Fruit fly (Drosophila melanogaster) whole organism, embryonic: ENCODE results near the gene CG13117.
A peak's percentile ranks its signal among the peaks of the same experiment; 100 is the strongest.

ENCODE experiments used
- Awh ChIP-seq: fragments of 200-800 bp; sonication (Bioruptor generic); IDR thresholded peaks from 2 replicates; pipeline ENCODE4, ENCODE4 v1.3.6; 2022; ENCODE audit warnings: missing biosample characterization, missing genetic modification characterization
- C15 ChIP-seq: fragments of 200-800 bp; sonication (Bioruptor generic); IDR thresholded peaks from 3 replicates; pipeline ENCODE4 v1.3.6; 2022; ENCODE audit warnings: missing biosample characterization, missing genetic modification characterization
- CG11723 ChIP-seq: fragments of 200-800 bp; sonication (Bioruptor generic); optimal IDR thresholded peaks from 2 replicates; lab custom pipeline; 2017; ENCODE audit warnings: missing biosample characterization, mild to moderate bottlenecking, missing genetic modification characterization
- CG12236 ChIP-seq: fragments of 200-800 bp; sonication (Bioruptor generic); optimal IDR thresholded peaks from 2 replicates; lab custom pipeline; 2016; ENCODE audit warnings: missing biosample characterization, missing genetic modification characterization
- CG14710 ChIP-seq: fragments of 200-800 bp; sonication (Bioruptor generic); optimal IDR thresholded peaks from 3 replicates; lab custom pipeline; 2019; ENCODE audit warnings: missing biosample characterization, mild to moderate bottlenecking, missing genetic modification characterization, moderate library complexity
- CG14860 ChIP-seq: fragments of 200-800 bp; sonication (Bioruptor generic); IDR thresholded peaks from 3 replicates; pipeline ENCODE4 v1.3.6; 2022; ENCODE audit warnings: missing biosample characterization, missing genetic modification characterization; ENCODE audit not compliant: partially characterized antibody
- CG15479 ChIP-seq: fragments of 200-800 bp; sonication (Bioruptor generic); optimal IDR thresholded peaks from 3 replicates; lab custom pipeline; 2019; ENCODE audit warnings: missing biosample characterization, mild to moderate bottlenecking, missing genetic modification characterization, moderate library complexity
- CG17359 ChIP-seq: fragments of 200-800 bp; sonication (Bioruptor generic); optimal IDR thresholded peaks from 3 replicates; lab custom pipeline; 2018; ENCODE audit warnings: missing biosample characterization, mild to moderate bottlenecking, missing genetic modification characterization, moderate library complexity
- CG17829 ChIP-seq: fragments of 200-800 bp; optimal IDR thresholded peaks from 2 replicates; lab custom pipeline; 2019; ENCODE audit warnings: missing biosample characterization, mild to moderate bottlenecking, missing genetic modification characterization, moderate library complexity
- CG18262 ChIP-seq: fragments of 200-800 bp; optimal IDR thresholded peaks from 3 replicates; lab custom pipeline; 2019; ENCODE audit warnings: missing biosample characterization, mild to moderate bottlenecking, missing genetic modification characterization, moderate library complexity
- CG32532 ChIP-seq: fragments of 200-800 bp; sonication (Bioruptor generic); IDR thresholded peaks from 2 replicates; pipeline ENCODE4 v1.3.6; 2022; ENCODE audit warnings: missing biosample characterization, missing genetic modification characterization
- CG34224 ChIP-seq: fragments of 200-800 bp; sonication (Bioruptor generic); IDR thresholded peaks from 3 replicates; pipeline ENCODE4 v1.3.6; 2022; ENCODE audit warnings: missing biosample characterization, missing genetic modification characterization; ENCODE audit not compliant: partially characterized antibody
- CG5180 ChIP-seq: fragments of 200-800 bp; sonication (Bioruptor generic); optimal IDR thresholded peaks from 3 replicates; lab custom pipeline; 2017; ENCODE audit warnings: missing biosample characterization, missing genetic modification characterization, mild to moderate bottlenecking, moderate library complexity, missing genetic modification reagents
- CG5245 ChIP-seq: fragments of 200-800 bp; sonication (Bioruptor generic); optimal IDR thresholded peaks from 3 replicates; lab custom pipeline; 2016; ENCODE audit warnings: missing biosample characterization, missing genetic modification characterization
- CG6254 ChIP-seq: fragments of 200-800 bp; sonication (Bioruptor generic); optimal IDR thresholded peaks from 3 replicates; lab custom pipeline; 2017; ENCODE audit warnings: mild to moderate bottlenecking, missing biosample characterization, missing genetic modification reagents, missing genetic modification characterization
- CG6654 ChIP-seq: fragments of 200-800 bp; sonication (Bioruptor generic); optimal IDR thresholded peaks from 2 replicates; lab custom pipeline; 2017; ENCODE audit warnings: missing biosample characterization, mild to moderate bottlenecking, missing genetic modification characterization
- CG6791 ChIP-seq: fragments of 200-800 bp; sonication (Bioruptor generic); IDR thresholded peaks from 3 replicates; pipeline ENCODE4 v1.3.6; 2022; ENCODE audit warnings: missing biosample characterization, missing genetic modification characterization; ENCODE audit not compliant: partially characterized antibody
- CG7556 ChIP-seq: fragments of 200-800 bp; sonication (Bioruptor generic); optimal IDR thresholded peaks from 2 replicates; lab custom pipeline; 2017; ENCODE audit warnings: missing biosample characterization, mild to moderate bottlenecking, missing genetic modification characterization
- CG8924 ChIP-seq: fragments of 200-800 bp; optimal IDR thresholded peaks from 3 replicates; lab custom pipeline; 2019; ENCODE audit warnings: missing biosample characterization, mild to moderate bottlenecking, missing genetic modification characterization, moderate library complexity
- CG9437 ChIP-seq: fragments of 200-800 bp; sonication (Bioruptor generic); optimal IDR thresholded peaks from 2 replicates; lab custom pipeline; 2018; ENCODE audit warnings: missing biosample characterization, mild to moderate bottlenecking, missing genetic modification characterization
- CG9817 ChIP-seq: fragments of 200-800 bp; sonication (Bioruptor generic); optimal IDR thresholded peaks from 2 replicates; lab custom pipeline; 2018; ENCODE audit warnings: missing biosample characterization, mild to moderate bottlenecking, missing genetic modification characterization, moderate library complexity
- CrebB ChIP-seq: fragments of 200-800 bp; sonication (Bioruptor generic); optimal IDR thresholded peaks from 3 replicates; lab custom pipeline; 2018; ENCODE audit warnings: missing biosample characterization, mild to moderate bottlenecking, missing genetic modification characterization
- Dbx ChIP-seq: fragments of 200-800 bp; sonication (Bioruptor generic); IDR thresholded peaks from 3 replicates; pipeline ENCODE4 v1.3.6; 2022; ENCODE audit warnings: missing biosample characterization, missing genetic modification characterization
- Ets97D ChIP-seq: fragments of 200-800 bp; sonication (Bioruptor generic); optimal IDR thresholded peaks from 3 replicates; lab custom pipeline; 2016; ENCODE audit warnings: missing biosample characterization, missing genetic modification characterization
- Fer3 ChIP-seq: fragments of 200-800 bp; sonication (Bioruptor generic); optimal IDR thresholded peaks from 2 replicates; lab custom pipeline; 2018; ENCODE audit warnings: missing biosample characterization, mild to moderate bottlenecking, missing genetic modification characterization, moderate library complexity
- Hmx ChIP-seq: fragments of 200-800 bp; sonication (Bioruptor generic); optimal IDR thresholded peaks from 2 replicates; lab custom pipeline; 2016; ENCODE audit warnings: missing biosample characterization, missing genetic modification characterization
- Hr3 ChIP-seq: fragments of 200-800 bp; sonication (Bioruptor generic); optimal IDR thresholded peaks from 3 replicates; lab custom pipeline; 2016; ENCODE audit warnings: missing biosample characterization, missing genetic modification characterization
- Hr39 ChIP-seq: fragments of >200 bp; optimal IDR thresholded peaks from 2 replicates; lab custom pipeline; 2017
- NC2β ChIP-seq: fragments of 200-800 bp; sonication (Bioruptor generic); optimal IDR thresholded peaks from 2 replicates; lab custom pipeline; 2016; ENCODE audit warnings: missing biosample characterization, missing genetic modification characterization
- NFAT ChIP-seq: fragments of 200-800 bp; sonication (Bioruptor generic); IDR thresholded peaks from 2 replicates; pipeline ENCODE4 v1.3.6; 2022; ENCODE audit warnings: missing biosample characterization, missing genetic modification characterization
- Nf-YC ChIP-seq: fragments of 200-800 bp; optimal IDR thresholded peaks from 3 replicates; lab custom pipeline; 2019; ENCODE audit warnings: missing biosample characterization, mild to moderate bottlenecking, missing genetic modification characterization, moderate library complexity
- Sry-β ChIP-seq: fragments of 200-800 bp; sonication (Bioruptor generic); optimal IDR thresholded peaks from 2 replicates; lab custom pipeline; 2018; ENCODE audit warnings: missing biosample characterization, mild to moderate bottlenecking, missing genetic modification characterization, moderate library complexity
- Tbp ChIP-seq: fragments of >200 bp; optimal IDR thresholded peaks from 2 replicates; lab custom pipeline; 2018; ENCODE audit warnings: missing biosample characterization, missing genetic modification characterization
- abd-A ChIP-seq: fragments of 200-800 bp; sonication (Bioruptor generic); optimal IDR thresholded peaks from 3 replicates; lab custom pipeline; 2019; ENCODE audit warnings: missing biosample characterization, mild to moderate bottlenecking, missing genetic modification characterization, moderate library complexity
- ash1 ChIP-seq: fragments of 200-800 bp; sonication (Bioruptor generic); optimal IDR thresholded peaks from 2 replicates; lab custom pipeline; 2018; ENCODE audit warnings: missing biosample characterization, mild to moderate bottlenecking, missing genetic modification characterization
- cad ChIP-seq: fragments of >200 bp; optimal IDR thresholded peaks from 2 replicates; lab custom pipeline; 2017; ENCODE audit warnings: missing biosample characterization, missing genetic modification characterization
- cwo ChIP-seq: fragments of 200-800 bp; sonication (Bioruptor generic); optimal IDR thresholded peaks from 3 replicates; lab custom pipeline; 2017; ENCODE audit warnings: missing biosample characterization, missing genetic modification characterization, mild to moderate bottlenecking, moderate library complexity, missing genetic modification reagents
- da ChIP-seq: fragments of 200-800 bp; sonication (Bioruptor generic); optimal IDR thresholded peaks from 2 replicates; lab custom pipeline; 2016; ENCODE audit warnings: missing biosample characterization, missing genetic modification characterization
- dimm ChIP-seq: fragments of 200-800 bp; sonication (Bioruptor generic); IDR thresholded peaks from 2 replicates; pipeline ENCODE4 v1.3.6; 2022; ENCODE audit warnings: missing biosample characterization, missing genetic modification characterization
- dmrt11E ChIP-seq: fragments of 200-800 bp; sonication (Bioruptor generic); optimal IDR thresholded peaks from 3 replicates; lab custom pipeline; 2018; ENCODE audit warnings: missing biosample characterization, mild to moderate bottlenecking, missing genetic modification characterization, moderate library complexity
- esg ChIP-seq: fragments of 200-800 bp; sonication (Bioruptor generic); conservative IDR thresholded peaks from 2 replicates; pipeline ENCODE4 v1.3.6; 2022; ENCODE audit warnings: missing biosample characterization, missing genetic modification characterization
- ind ChIP-seq: fragments of 200-800 bp; sonication (Bioruptor generic); optimal IDR thresholded peaks from 3 replicates; lab custom pipeline; 2016; ENCODE audit warnings: missing biosample characterization, missing genetic modification characterization
- oc ChIP-seq: fragments of 200-800 bp; sonication (Bioruptor generic); optimal IDR thresholded peaks from 2 replicates; lab custom pipeline; 2018; ENCODE audit warnings: missing biosample characterization, mild to moderate bottlenecking, missing genetic modification characterization, moderate library complexity
- odd ChIP-seq: fragments of 200-800 bp; sonication (Bioruptor generic); optimal IDR thresholded peaks from 2 replicates; lab custom pipeline; 2017; ENCODE audit warnings: missing biosample characterization, mild to moderate bottlenecking, missing genetic modification characterization
- peb ChIP-seq: fragments of 200-800 bp; sonication (Bioruptor generic); IDR thresholded peaks from 2 replicates; pipeline ENCODE4 v1.3.6; 2022; ENCODE audit warnings: missing biosample characterization, missing genetic modification characterization
- phol ChIP-seq: fragments of 200-800 bp; sonication (Bioruptor generic); optimal IDR thresholded peaks from 3 replicates; lab custom pipeline; 2018; ENCODE audit warnings: missing biosample characterization, mild to moderate bottlenecking, missing genetic modification characterization, moderate library complexity
- psq ChIP-seq: fragments of 200-800 bp; sonication (Bioruptor generic); optimal IDR thresholded peaks from 2 replicates; lab custom pipeline; 2017; ENCODE audit warnings: missing biosample characterization, missing genetic modification characterization
- scrt ChIP-seq: fragments of 200-800 bp; sonication (Bioruptor generic); optimal IDR thresholded peaks from 2 replicates; lab custom pipeline; 2018; ENCODE audit warnings: missing biosample characterization, mild to moderate bottlenecking, missing genetic modification characterization, moderate library complexity
- sens-2 ChIP-seq: fragments of 200-800 bp; sonication (Bioruptor generic); IDR thresholded peaks from 2 replicates; pipeline ENCODE4 v1.3.6; 2022; ENCODE audit warnings: missing biosample characterization, missing genetic modification characterization
- wdn ChIP-seq: fragments of 200-800 bp; sonication (Bioruptor generic); IDR thresholded peaks from 2 replicates; pipeline ENCODE4 v1.3.6; 2022; ENCODE audit warnings: missing biosample characterization, missing genetic modification characterization
- wek ChIP-seq: fragments of 200-800 bp; sonication (Bioruptor generic); optimal IDR thresholded peaks from 3 replicates; lab custom pipeline; 2018; ENCODE audit warnings: missing biosample characterization, mild to moderate bottlenecking, missing genetic modification characterization, moderate library complexity
- yki ChIP-seq: fragments of >200 bp; optimal IDR thresholded peaks from 3 replicates; lab custom pipeline; 2018

CG13117 gene

DNA sequence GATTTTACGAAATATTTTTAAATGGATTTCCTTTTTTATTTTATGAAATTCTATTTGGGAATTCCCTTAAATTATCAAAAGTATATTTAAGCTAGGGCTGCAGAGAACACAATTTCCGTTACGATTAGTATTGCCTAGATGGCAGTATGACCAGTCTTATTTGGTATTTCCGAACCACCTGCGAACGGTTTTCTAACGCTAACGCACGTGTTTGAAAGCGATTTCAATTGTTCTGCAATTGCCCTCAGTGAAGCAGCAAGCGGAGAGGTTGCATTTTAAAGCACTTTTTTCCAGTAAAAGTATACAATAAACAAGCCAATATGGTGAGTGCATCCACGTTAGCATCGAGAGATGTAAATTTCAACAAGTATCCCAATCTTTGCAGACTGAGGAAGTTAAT, 36.8 kb upstream of the CG13117 start, which contains the start of gene hoip (continued):
- TF ChIP-seq CG14710 (peak; percentile 65), esg (GFP tag; lab: Robert Waterston, UW) (no peak), CG9817 (no peak), peb (GFP tag; lab: Robert Waterston, UW) (no peak), dimm (GFP tag; lab: Robert Waterston, UW) (no peak), Tbp (GFP tag; lab: Kevin White, UChicago) (no peak), oc (tag; lab: Kevin White, UChicago) (no peak), cwo (peak; percentile 97), dmrt11E (tag; lab: Kevin White, UChicago) (no peak), ash1 (GFP tag; lab: Kevin White, UChicago) (no peak), Fer3 (tag; lab: Kevin White, UChicago) (no peak), CG34224 (GFP tag; lab: Robert Waterston, UW) (no peak), Hr39 (no peak), cad (GFP tag; lab: Kevin White, UChicago) (no peak), CG11723 (GFP tag; lab: Kevin White, UChicago) (no peak), CG9437 (peak; percentile 1), CG32532 (no peak), CG12236 (GFP tag; lab: Kevin White, UChicago) (no peak), CG15479 (GFP tag; lab: Kevin White, UChicago) (no peak), wek (GFP tag; lab: Kevin White, UChicago) (no peak), abd-A (tag; lab: Kevin White, UChicago) (no peak), yki (no peak), da (no peak), CG6654 (GFP tag; lab: Kevin White, UChicago) (no peak), ind (no peak), CG14860 (GFP tag; lab: Robert Waterston, UW) (no peak), sens-2 (GFP tag; lab: Robert Waterston, UW) (no peak), CG7556 (GFP tag; lab: Kevin White, UChicago) (no peak), NFAT (GFP tag; lab: Robert Waterston, UW) (peak; percentile 19; the same call in 1 of the 2 replicates), psq (GFP tag; lab: Kevin White, UChicago) (no peak), phol (tag; lab: Kevin White, UChicago) (no peak), CG17829 (no peak), CG6791 (GFP tag; lab: Robert Waterston, UW) (no peak), CG17359 (no peak), Sry-β (no peak), Dbx (GFP tag; lab: Robert Waterston, UW) (no peak), CG18262 (tag; lab: Kevin White, UChicago) (no peak), CG8924 (tag; lab: Kevin White, UChicago) (no peak), CG5180 (GFP tag; lab: Kevin White, UChicago) (no peak), scrt (GFP tag; lab: Kevin White, UChicago) (no peak), C15 (no peak), Ets97D (GFP tag; lab: Kevin White, UChicago) (peak; percentile 44), Awh (GFP tag; lab: Robert Waterston, UW) (no peak), Nf-YC (tag; lab: Kevin White, UChicago) (no peak), CrebB (tag; lab: Kevin White, UChicago) (no peak), NC2β (peak; percentile 8), wdn (0 out of 2 replicates have a peak, but pooled peaks have one; percentile 15), CG6254 (GFP tag; lab: Kevin White, UChicago) (no peak), Hr3 (GFP tag; lab: Kevin White, UChicago) (no peak), odd (GFP tag; lab: Kevin White, UChicago) (no peak), Hmx (no peak), CG5245 (GFP tag; lab: Kevin White, UChicago) (no peak)
